Fruit fly (Drosophila melanogaster) Kc167 (cell line): ENCODE data around the gene Frq2.

ENCODE experiments used
- Myc ChIP-seq: fragments of >200 bp; optimal IDR thresholded peaks from 2 replicates; lab custom pipeline; 2017; ENCODE audit warnings: missing external identifiers
- Sin3A ChIP-seq: fragments of >200 bp; optimal IDR thresholded peaks from 2 replicates; lab custom pipeline; 2018; ENCODE audit warnings: missing external identifiers
- h ChIP-seq: fragments of >200 bp; optimal IDR thresholded peaks from 3 replicates; lab custom pipeline; 2018; ENCODE audit warnings: missing external identifiers
- insv ChIP-seq: fragments of >200 bp; optimal IDR thresholded peaks from 3 replicates; lab custom pipeline; 2018; ENCODE audit warnings: missing external identifiers
- psq ChIP-seq: fragments of >200 bp; optimal IDR thresholded peaks from 2 replicates; lab custom pipeline; 2017; ENCODE audit warnings: missing external identifiers
- ttk ChIP-seq: sonication (Bioruptor generic); optimal IDR thresholded peaks from 2 replicates; lab custom pipeline; 2017; ENCODE audit warnings: missing external identifiers

The Frq2 gene

DNA sequence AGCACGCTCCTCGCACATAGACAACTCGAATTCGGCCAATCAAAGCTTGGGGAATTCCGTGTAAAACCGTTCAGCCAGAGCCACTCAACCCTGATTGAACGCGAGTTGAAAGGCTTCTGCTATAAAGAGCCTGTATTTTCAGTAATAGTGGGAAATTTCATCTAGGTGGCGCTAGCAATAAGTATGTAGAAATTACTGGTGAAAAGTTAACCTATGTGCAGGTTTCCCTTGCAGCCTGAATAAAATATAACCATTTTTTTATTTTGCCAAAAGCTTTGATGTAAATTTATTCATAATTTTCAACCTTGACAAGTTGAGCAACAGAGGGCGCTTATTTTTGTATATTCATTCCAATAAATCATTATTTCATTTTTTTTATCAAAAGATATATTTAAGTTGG, 61.0 kb downstream of the Frq2 start:
- TF ChIP-seq h, result no peak
- TF ChIP-seq ttk (lab: Kevin White, UChicago), result no peak
- TF ChIP-seq Myc (lab: Kevin White, UChicago), result no peak
- no peak for TF ChIP-seq insv (lab: Kevin White, UChicago)
- no peak for TF ChIP-seq psq (lab: Kevin White, UChicago)
- no peak for TF ChIP-seq Sin3A (lab: Kevin White, UChicago)

DNA sequence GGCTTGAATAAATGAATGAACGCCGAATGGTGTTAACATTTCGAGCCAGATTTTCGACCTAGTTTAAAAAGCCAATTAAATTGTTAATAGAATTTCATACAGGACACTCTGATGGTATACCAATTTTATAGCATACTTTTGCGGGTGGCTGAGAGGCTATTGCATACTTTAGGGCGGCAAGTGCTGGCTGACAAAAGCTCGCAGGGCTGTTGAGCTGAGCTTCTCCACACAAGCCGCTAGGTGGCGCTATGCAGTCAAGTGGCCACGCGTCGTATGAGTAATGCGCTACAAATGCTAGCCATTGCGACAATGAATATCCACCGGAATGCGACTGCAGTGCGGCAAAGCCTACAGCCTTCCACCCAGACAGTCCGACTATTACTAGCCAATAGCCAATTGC, 61.9 kb downstream of the Frq2 start:
- TF ChIP-seq insv (lab: Kevin White, UChicago) (no peak), Sin3A (lab: Kevin White, UChicago) (no peak), Myc (lab: Kevin White, UChicago) (no peak), ttk (lab: Kevin White, UChicago) (no peak), h (no peak)

DNA sequence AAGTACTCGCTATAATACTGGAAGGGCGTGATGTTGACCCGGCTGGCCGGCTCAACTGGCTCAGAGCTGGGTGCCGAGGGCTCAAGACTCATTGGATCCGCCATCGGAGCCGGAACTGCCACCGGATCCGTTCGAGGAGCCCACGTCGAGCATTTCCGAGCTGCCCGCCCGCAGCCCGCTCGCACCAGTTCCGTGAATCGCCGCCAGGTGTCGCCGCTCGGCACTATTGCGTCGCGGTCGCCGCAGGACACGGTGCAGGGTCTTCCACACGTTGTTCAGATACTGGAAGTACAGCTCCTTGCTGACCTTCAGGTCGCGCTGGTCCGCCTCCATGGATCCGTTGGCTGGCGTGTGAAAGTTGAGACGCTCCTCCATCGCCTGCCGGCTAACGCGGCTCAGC, 63.9 kb downstream of the Frq2 start:
- TF ChIP-seq ttk (lab: Kevin White, UChicago) (no peak), Sin3A (lab: Kevin White, UChicago) (no peak), h (no peak), Myc (lab: Kevin White, UChicago) (no peak), psq (lab: Kevin White, UChicago) (no peak), insv (lab: Kevin White, UChicago) (no peak)

DNA sequence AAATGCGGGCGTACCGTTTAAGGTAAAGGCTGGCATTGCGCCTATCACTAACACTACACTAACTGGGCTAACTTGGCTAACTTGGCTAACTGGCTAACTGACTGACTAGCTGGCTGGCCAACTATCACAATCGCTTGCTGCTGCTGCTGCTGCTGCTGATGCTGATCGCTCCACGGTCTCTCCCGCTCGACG, 65.7 kb downstream of the Frq2 start, which contains the start of gene upd2:
TSS of gene upd2 (minus strand) at position 101 of the 192 bp plus-strand sequence.
- no peak for TF ChIP-seq Myc (lab: Kevin White, UChicago)
- no peak for TF ChIP-seq h
- TF ChIP-seq insv (lab: Kevin White, UChicago), result no peak
- no peak for TF ChIP-seq psq (lab: Kevin White, UChicago)
- no peak for TF ChIP-seq Sin3A (lab: Kevin White, UChicago)
- no peak for TF ChIP-seq ttk (lab: Kevin White, UChicago)

DNA sequence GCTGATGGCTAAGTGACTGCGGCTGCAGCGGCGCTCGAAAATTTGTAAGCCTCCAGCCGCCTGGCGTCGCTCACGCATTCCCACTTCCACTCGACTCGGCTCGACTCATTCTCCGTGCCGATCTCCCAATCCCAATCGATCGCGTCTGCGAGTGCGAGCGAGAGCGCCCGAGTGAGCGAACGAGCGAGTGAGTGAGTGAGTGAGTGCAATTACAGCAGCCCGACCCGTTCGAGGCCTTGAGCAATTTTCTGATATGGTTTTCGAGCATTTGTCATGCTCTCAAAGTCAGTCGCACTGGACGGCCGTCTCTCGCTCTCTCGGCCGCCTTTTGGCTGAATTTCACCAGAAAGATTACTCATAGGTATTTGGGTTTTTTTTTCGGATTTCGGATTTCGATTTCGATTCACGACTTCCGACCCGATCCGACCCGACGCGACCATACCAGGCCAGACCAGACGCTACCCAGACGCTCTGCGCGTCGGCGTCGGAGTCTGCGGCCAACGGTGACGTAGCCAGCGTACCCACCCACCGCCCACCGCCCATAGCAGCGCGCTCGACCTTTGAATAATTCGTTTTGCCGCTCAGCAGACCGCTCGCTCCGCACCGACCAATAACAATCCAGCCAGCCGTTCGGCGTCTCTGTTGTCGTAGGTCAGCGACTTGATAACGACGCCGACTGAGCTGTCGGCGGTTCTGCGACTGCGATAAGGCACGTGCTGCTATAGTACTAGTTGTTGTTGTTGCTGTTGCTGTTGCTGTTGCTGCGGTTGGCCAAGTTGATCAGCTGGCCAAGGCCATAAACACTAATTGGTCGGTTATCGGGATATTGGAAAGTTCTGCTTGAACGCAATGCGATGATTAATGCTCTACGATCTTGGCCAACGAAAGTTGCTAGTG, 66.2 kb downstream of the Frq2 start:
- TF ChIP-seq ttk (lab: Kevin White, UChicago) (no peak), h (no peak), Sin3A (lab: Kevin White, UChicago) (no peak), insv (lab: Kevin White, UChicago) (no peak), psq (lab: Kevin White, UChicago) (no peak), Myc (lab: Kevin White, UChicago) (no peak)

DNA sequence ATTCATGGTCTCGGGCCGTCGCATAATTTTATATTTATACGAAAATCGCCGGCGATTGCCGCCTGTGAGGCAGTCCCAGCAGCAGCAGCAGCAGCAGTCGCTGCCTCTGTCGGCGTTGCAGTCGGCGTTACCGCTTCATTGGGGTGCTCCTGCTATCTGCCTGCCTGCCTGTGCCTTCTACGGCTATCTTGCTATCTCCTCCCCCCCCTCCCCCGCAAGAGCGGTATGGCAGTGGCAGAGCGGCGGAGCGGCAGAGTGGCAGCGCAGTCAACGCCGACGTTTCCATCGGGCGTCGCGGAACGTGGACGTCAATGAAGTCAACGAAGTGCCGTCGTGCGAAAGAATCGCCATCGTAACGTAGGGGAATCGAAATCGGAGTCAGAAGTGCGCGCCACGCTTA, 67.8 kb downstream of the Frq2 start:
- TF ChIP-seq ttk (lab: Kevin White, UChicago), result no peak
- no peak for TF ChIP-seq Sin3A (lab: Kevin White, UChicago)
- no peak for TF ChIP-seq insv (lab: Kevin White, UChicago)
- no peak for TF ChIP-seq h
- TF ChIP-seq psq (lab: Kevin White, UChicago), result no peak
- no peak for TF ChIP-seq Myc (lab: Kevin White, UChicago)

DNA sequence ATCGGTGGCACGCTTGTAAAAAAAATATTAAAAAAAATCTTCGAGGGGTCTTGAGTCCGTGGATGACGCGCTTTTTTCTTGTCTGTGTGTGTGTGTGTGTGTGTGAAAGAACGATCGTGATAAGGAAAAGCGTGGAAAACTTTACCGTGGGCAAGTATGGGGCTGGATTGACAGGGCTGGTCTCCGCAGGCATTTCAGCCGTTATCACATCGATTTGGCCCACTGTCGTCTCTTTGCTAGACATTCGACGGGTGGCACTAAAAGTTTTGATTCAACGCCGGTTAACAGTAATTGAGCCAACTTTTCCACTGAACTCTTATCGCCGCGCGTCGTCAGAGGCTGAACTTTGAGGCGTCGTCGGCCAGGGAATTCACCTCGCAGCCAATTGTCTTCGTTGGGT, 69.4 kb downstream of the Frq2 start:
- TF ChIP-seq h (no peak), psq (lab: Kevin White, UChicago) (no peak), ttk (lab: Kevin White, UChicago) (no peak), Myc (lab: Kevin White, UChicago) (no peak), Sin3A (lab: Kevin White, UChicago) (no peak), insv (lab: Kevin White, UChicago) (no peak)

DNA sequence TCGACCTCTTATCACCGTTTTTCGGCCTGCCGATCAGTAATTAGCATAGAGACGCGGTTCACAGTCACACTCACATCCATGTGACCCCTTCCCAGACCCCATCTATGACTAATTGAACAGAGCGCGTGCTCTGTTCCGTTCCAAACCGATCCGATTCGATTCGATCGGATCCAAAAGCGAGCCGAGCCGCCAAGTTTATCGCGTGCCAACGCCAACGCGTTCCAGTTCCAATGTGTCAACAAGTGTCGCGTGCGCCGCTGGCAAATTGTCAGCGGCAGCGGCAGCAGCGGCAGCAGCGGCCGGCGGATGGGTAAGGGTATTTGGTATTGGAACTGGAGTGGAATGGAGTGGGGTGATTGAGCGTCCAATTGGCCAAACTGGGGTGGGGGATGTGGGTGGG, 70.9 kb downstream of the Frq2 start:
- no peak for TF ChIP-seq insv (lab: Kevin White, UChicago)
- no peak for TF ChIP-seq Myc (lab: Kevin White, UChicago)
- no peak for TF ChIP-seq Sin3A (lab: Kevin White, UChicago)
- no peak for TF ChIP-seq psq (lab: Kevin White, UChicago)
- no peak for TF ChIP-seq ttk (lab: Kevin White, UChicago)
- no peak for TF ChIP-seq h

DNA sequence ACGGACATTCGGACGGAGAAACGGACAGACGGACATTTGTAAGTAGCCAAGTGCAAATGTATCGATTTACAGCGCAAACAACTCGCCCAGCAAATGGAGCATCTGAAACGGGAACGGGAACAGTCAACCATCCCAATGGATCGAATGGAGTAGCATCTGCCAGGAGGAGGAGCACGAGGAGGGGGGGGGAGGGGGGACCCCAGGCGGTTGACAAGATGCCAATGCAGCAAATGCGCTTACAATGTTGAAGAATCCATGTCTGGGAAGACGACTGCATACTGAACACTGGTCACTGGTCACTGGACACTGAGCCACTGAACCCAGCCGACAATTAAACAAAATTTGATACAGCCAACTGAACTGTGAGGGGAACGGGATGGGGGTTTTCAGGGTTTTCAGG, 74.5 kb downstream of the Frq2 start:
- TF ChIP-seq Myc (lab: Kevin White, UChicago) (no peak), ttk (lab: Kevin White, UChicago) (no peak), h (no peak), psq (lab: Kevin White, UChicago) (no peak), insv (lab: Kevin White, UChicago) (no peak), Sin3A (lab: Kevin White, UChicago) (no peak)

DNA sequence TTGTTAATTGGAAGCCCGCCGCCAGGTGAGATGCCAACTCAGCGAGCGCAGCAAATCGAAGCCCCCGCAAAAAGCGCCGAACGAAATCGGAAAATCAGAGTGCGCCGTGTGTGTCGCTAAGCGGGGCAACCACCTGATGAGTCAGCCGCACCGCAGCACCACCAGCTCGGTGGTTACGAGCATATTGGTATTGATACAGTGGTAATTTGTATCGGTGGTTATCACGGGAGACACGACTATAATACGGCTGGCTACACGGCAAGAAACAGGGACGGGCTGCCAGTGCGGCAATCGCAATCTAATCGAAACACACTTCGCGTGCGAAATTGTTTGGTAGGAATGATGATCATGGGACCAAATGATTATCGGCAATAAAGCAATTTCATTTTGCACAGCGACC, 76.4 kb downstream of the Frq2 start:
- no peak for TF ChIP-seq h
- TF ChIP-seq Myc (lab: Kevin White, UChicago), result no peak
- TF ChIP-seq psq (lab: Kevin White, UChicago), result no peak
- TF ChIP-seq ttk (lab: Kevin White, UChicago), result no peak
